Worm (Caenorhabditis elegans) whole organism, L3 larva: ENCODE results near the gene eppl-1.

Experiments
- ZK546.5 ChIP-seq: sonication (generic microtip); optimal IDR thresholded peaks from 2 replicates; lab custom pipeline; 2017; ENCODE audit warnings: missing biosample characterization, missing genetic modification characterization
- ceh-16 ChIP-seq: sonication (generic microtip); optimal IDR thresholded peaks from 2 replicates; lab custom pipeline; 2017; ENCODE audit warnings: missing biosample characterization, missing genetic modification characterization
- egl-27 ChIP-seq: sonication (generic microtip); optimal IDR thresholded peaks from 4 replicates; lab custom pipeline; 2017; ENCODE audit warnings: missing biosample characterization, missing genetic modification reagents, missing genetic modification characterization
- elt-1 ChIP-seq: fragments of 150-350 bp; optimal IDR thresholded peaks from 2 replicates; lab custom pipeline; 2014; ENCODE audit warnings: missing biosample characterization, missing genetic modification characterization
- fkh-10 ChIP-seq: sonication (generic microtip); optimal IDR thresholded peaks from 2 replicates; lab custom pipeline; 2017; ENCODE audit warnings: missing biosample characterization, missing genetic modification reagents, missing genetic modification characterization
- nhr-237 ChIP-seq: fragments of 150-350 bp; optimal IDR thresholded peaks from 2 replicates; lab custom pipeline; 2014; ENCODE audit warnings: missing biosample characterization, missing genetic modification characterization
- nhr-28 ChIP-seq: fragments of 150-350 bp; optimal IDR thresholded peaks from 2 replicates; lab custom pipeline; 2014; ENCODE audit warnings: missing biosample characterization, missing genetic modification characterization
- pqm-1 ChIP-seq: fragments of 150-350 bp; optimal IDR thresholded peaks from 2 replicates; lab custom pipeline; 2017; ENCODE audit warnings: missing biosample characterization, missing genetic modification characterization, inconsistent platforms
- snpc-4 ChIP-seq: fragments of 150-350 bp; optimal IDR thresholded peaks from 2 replicates; lab custom pipeline; 2014; ENCODE audit warnings: missing biosample characterization, missing genetic modification characterization
- zag-1 ChIP-seq: fragments of 150-350 bp; optimal IDR thresholded peaks from 2 replicates; lab custom pipeline; 2014; ENCODE audit warnings: missing biosample characterization, missing genetic modification characterization

ce11 chrIV:8462376-8462775 is 10.8 kb upstream of the eppl-1 start:
- TF ChIP-seq pqm-1 (tag; lab: Kevin White, UChicago) (no peak), elt-1 (tag; lab: Kevin White, UChicago) (no peak), zag-1 (tag; lab: Kevin White, UChicago) (no peak), ceh-16 (no peak), fkh-10 (GFP tag; lab: Kevin White, UChicago) (no peak), snpc-4 (tag; lab: Kevin White, UChicago) (no peak), nhr-28 (tag; lab: Kevin White, UChicago) (no peak), egl-27 (no peak), nhr-237 (no peak), ZK546.5 (tag; lab: Kevin White, UChicago) (no peak)
